Fruit fly (Drosophila melanogaster) whole organism, prepupa: ENCODE results near the gene dmrt11E.

Experiments used
- Blimp-1 ChIP-seq: fragments of 200-800 bp; sonication (Bioruptor generic); optimal IDR thresholded peaks from 3 replicates; lab custom pipeline; 2017; ENCODE audit warnings: missing biosample characterization, missing genetic modification characterization, mild to moderate bottlenecking, moderate library complexity, missing genetic modification reagents
- CG10669 ChIP-seq: fragments of 200-800 bp; sonication (Bioruptor generic); optimal IDR thresholded peaks from 3 replicates; lab custom pipeline; 2018; ENCODE audit warnings: missing biosample characterization, mild to moderate bottlenecking, missing genetic modification characterization, moderate library complexity
- CG11762 ChIP-seq: fragments of 200-800 bp; sonication (Bioruptor generic); optimal IDR thresholded peaks from 3 replicates; lab custom pipeline; 2016; ENCODE audit warnings: missing biosample characterization, missing genetic modification characterization; ENCODE audit not compliant: insufficient read depth
- CG11902 ChIP-seq: fragments of 200-800 bp; sonication (Bioruptor generic); optimal IDR thresholded peaks from 3 replicates; lab custom pipeline; 2016; ENCODE audit warnings: missing biosample characterization, missing genetic modification characterization
- CG15336 ChIP-seq: fragments of 200-800 bp; sonication (Bioruptor generic); IDR thresholded peaks from 2 replicates; pipeline ENCODE4 v1.3.6; 2022; ENCODE audit warnings: missing biosample characterization, missing genetic modification characterization
- CG1621 ChIP-seq: fragments of 200-800 bp; sonication (Bioruptor generic); optimal IDR thresholded peaks from 3 replicates; lab custom pipeline; 2018; ENCODE audit warnings: missing biosample characterization, mild to moderate bottlenecking, missing genetic modification characterization
- CG31627 ChIP-seq: fragments of 200-800 bp; sonication (Bioruptor generic); optimal IDR thresholded peaks from 3 replicates; lab custom pipeline; 2016; ENCODE audit warnings: missing biosample characterization, missing genetic modification characterization
- CG32006 ChIP-seq: fragments of 200-800 bp; sonication (Bioruptor generic); optimal IDR thresholded peaks from 3 replicates; lab custom pipeline; 2017; ENCODE audit warnings: missing biosample characterization, mild to moderate bottlenecking, missing genetic modification characterization
- CG34406 ChIP-seq: fragments of 200-800 bp; sonication (Bioruptor generic); optimal IDR thresholded peaks from 3 replicates; lab custom pipeline; 2016; ENCODE audit warnings: missing biosample characterization, missing genetic modification characterization
- CG3919 ChIP-seq: fragments of 200-800 bp; sonication (Bioruptor generic); optimal IDR thresholded peaks from 3 replicates; lab custom pipeline; 2016; ENCODE audit warnings: missing biosample characterization, missing genetic modification characterization
- CG6163 ChIP-seq: fragments of 200-800 bp; sonication (Bioruptor generic); IDR thresholded peaks from 3 replicates; pipeline ENCODE4 v1.3.6; 2022; ENCODE audit warnings: missing biosample characterization, missing genetic modification characterization
- CG6276 ChIP-seq: fragments of 200-800 bp; sonication (Bioruptor generic); optimal IDR thresholded peaks from 2 replicates; lab custom pipeline; 2017; ENCODE audit warnings: missing biosample characterization, mild to moderate bottlenecking, missing genetic modification characterization
- CG6792 ChIP-seq: fragments of 200-800 bp; sonication (Bioruptor generic); optimal IDR thresholded peaks from 3 replicates; lab custom pipeline; 2016; ENCODE audit warnings: missing biosample characterization, missing genetic modification characterization
- CG6854 ChIP-seq: fragments of 200-800 bp; sonication (Bioruptor generic); optimal IDR thresholded peaks from 2 replicates; lab custom pipeline; 2017; ENCODE audit warnings: missing biosample characterization, mild to moderate bottlenecking, missing genetic modification characterization
- CG8119 ChIP-seq: fragments of 200-800 bp; sonication (Bioruptor generic); IDR thresholded peaks from 3 replicates; pipeline ENCODE4 v1.3.6; 2022; ENCODE audit warnings: missing biosample characterization, missing genetic modification characterization
- CG8319 ChIP-seq: fragments of 200-800 bp; sonication (Bioruptor generic); optimal IDR thresholded peaks from 3 replicates; lab custom pipeline; 2016; ENCODE audit warnings: missing biosample characterization, missing genetic modification characterization
- CG9139 ChIP-seq: fragments of 200-800 bp; sonication (Bioruptor generic); optimal IDR thresholded peaks from 3 replicates; lab custom pipeline; 2017; ENCODE audit warnings: missing biosample characterization, mild to moderate bottlenecking, missing genetic modification characterization
- Eip75B ChIP-seq: fragments of 200-800 bp; sonication (Bioruptor generic); optimal IDR thresholded peaks from 3 replicates; lab custom pipeline; 2016; ENCODE audit warnings: missing biosample characterization, missing genetic modification characterization
- Eip93F ChIP-seq: fragments of 200-800 bp; sonication (Bioruptor generic); optimal IDR thresholded peaks from 2 replicates; lab custom pipeline; 2016; ENCODE audit warnings: missing biosample characterization, mild to moderate bottlenecking, missing genetic modification characterization
- Ets21C ChIP-seq: fragments of 200-800 bp; sonication (Bioruptor generic); optimal IDR thresholded peaks from 3 replicates; lab custom pipeline; 2016; ENCODE audit warnings: missing biosample characterization, missing genetic modification characterization
- Ets96B ChIP-seq: fragments of 200-800 bp; optimal IDR thresholded peaks from 2 replicates; lab custom pipeline; 2019; ENCODE audit warnings: missing biosample characterization, mild to moderate bottlenecking, missing genetic modification characterization, moderate library complexity
- Hr38 ChIP-seq: sonication (Bioruptor generic); optimal IDR thresholded peaks from 2 replicates; lab custom pipeline; 2016; ENCODE audit warnings: missing biosample characterization, missing genetic modification characterization
- Hr39 ChIP-seq: fragments of 200-800 bp; sonication (Bioruptor generic); optimal IDR thresholded peaks from 2 replicates; lab custom pipeline; 2016; ENCODE audit warnings: missing biosample characterization, missing genetic modification characterization
- Hr4 ChIP-seq: fragments of 200-800 bp; sonication (Bioruptor generic); optimal IDR thresholded peaks from 3 replicates; lab custom pipeline; 2016; ENCODE audit warnings: missing biosample characterization, missing genetic modification characterization
- Sox102F ChIP-seq: fragments of 200-800 bp; sonication (Bioruptor generic); optimal IDR thresholded peaks from 2 replicates; lab custom pipeline; 2016; ENCODE audit warnings: missing biosample characterization, mild to moderate bottlenecking, missing genetic modification characterization
- Sox15 ChIP-seq: fragments of 200-800 bp; sonication (Bioruptor generic); optimal IDR thresholded peaks from 3 replicates; lab custom pipeline; 2016; ENCODE audit warnings: missing biosample characterization, missing genetic modification characterization
- achi ChIP-seq: fragments of 200-800 bp; sonication (Bioruptor generic); optimal IDR thresholded peaks from 3 replicates; lab custom pipeline; 2016; ENCODE audit warnings: missing biosample characterization, missing genetic modification characterization
- acj6 ChIP-seq: fragments of 200-800 bp; sonication (Bioruptor generic); optimal IDR thresholded peaks from 3 replicates; lab custom pipeline; 2016; ENCODE audit warnings: missing biosample characterization, missing genetic modification characterization
- cyc ChIP-seq: fragments of 200-800 bp; sonication (Bioruptor generic); optimal IDR thresholded peaks from 3 replicates; lab custom pipeline; 2016; ENCODE audit warnings: missing biosample characterization, missing genetic modification characterization
- dac ChIP-seq: fragments of 200-800 bp; sonication (Bioruptor generic); optimal IDR thresholded peaks from 2 replicates; lab custom pipeline; 2017; ENCODE audit warnings: missing biosample characterization, mild to moderate bottlenecking, missing genetic modification characterization
- dsx ChIP-seq: fragments of 200-800 bp; optimal IDR thresholded peaks from 3 replicates; lab custom pipeline; 2019; ENCODE audit warnings: missing biosample characterization, mild to moderate bottlenecking, missing genetic modification characterization, moderate library complexity; ENCODE audit not compliant: poor library complexity, severe bottlenecking
- eg ChIP-seq: fragments of 200-800 bp; sonication (Bioruptor generic); IDR thresholded peaks from 3 replicates; pipeline ENCODE4 v1.3.6; 2022; ENCODE audit warnings: missing biosample characterization, missing genetic modification characterization
- esn ChIP-seq: fragments of 200-800 bp; sonication (Bioruptor generic); optimal IDR thresholded peaks from 2 replicates; lab custom pipeline; 2016; ENCODE audit warnings: missing biosample characterization, mild to moderate bottlenecking, missing genetic modification characterization, moderate library complexity
- fd59A ChIP-seq: fragments of 200-800 bp; sonication (Bioruptor generic); optimal IDR thresholded peaks from 2 replicates; lab custom pipeline; 2017; ENCODE audit warnings: missing biosample characterization, mild to moderate bottlenecking, missing genetic modification characterization, missing genetic modification reagents
- fd85E ChIP-seq: fragments of 200-800 bp; sonication (Bioruptor generic); optimal IDR thresholded peaks from 3 replicates; lab custom pipeline; 2016; ENCODE audit warnings: missing biosample characterization, missing genetic modification characterization
- fkh ChIP-seq: fragments of 200-800 bp; sonication (Bioruptor generic); optimal IDR thresholded peaks from 3 replicates; lab custom pipeline; 2017; ENCODE audit warnings: missing biosample characterization, mild to moderate bottlenecking, missing genetic modification characterization, moderate library complexity
- lz ChIP-seq: fragments of 200-800 bp; sonication (Bioruptor generic); optimal IDR thresholded peaks from 3 replicates; lab custom pipeline; 2016; ENCODE audit warnings: missing biosample characterization, missing genetic modification characterization
- pdm3 ChIP-seq: fragments of 200-800 bp; sonication (Bioruptor generic); optimal IDR thresholded peaks from 3 replicates; lab custom pipeline; 2016; ENCODE audit warnings: missing biosample characterization, missing genetic modification characterization
- salr ChIP-seq, 2 experiments: fragments of 200-800 bp; sonication (Bioruptor generic); optimal IDR thresholded peaks; 3 replicates each; lab custom pipeline; 2016 to 2018; ENCODE audit warnings: missing biosample characterization in 2 of 2, missing genetic modification characterization in 2 of 2, mild to moderate bottlenecking in 1 of 2
- spab ChIP-seq: fragments of 200-800 bp; sonication (Bioruptor generic); optimal IDR thresholded peaks from 2 replicates; lab custom pipeline; 2017; ENCODE audit warnings: missing biosample characterization, mild to moderate bottlenecking, missing genetic modification characterization, missing genetic modification reagents
- svp ChIP-seq: fragments of 200-800 bp; sonication (Bioruptor generic); peaks from one replicate; lab custom pipeline; 2016; ENCODE audit warnings: missing biosample characterization, missing genetic modification characterization
- topi ChIP-seq: fragments of 200-800 bp; sonication (Bioruptor generic); optimal IDR thresholded peaks from 3 replicates; lab custom pipeline; 2016; ENCODE audit warnings: missing biosample characterization, missing genetic modification characterization
- vri ChIP-seq: fragments of 200-800 bp; sonication (Bioruptor generic); optimal IDR thresholded peaks from 3 replicates; lab custom pipeline; 2016; ENCODE audit warnings: missing biosample characterization, mild to moderate bottlenecking, missing genetic modification characterization

The dmrt11E gene

dm6 chrX:13394343-13394742 lies 26.4 kb downstream of the dmrt11E start (continued):
- TF ChIP-seq dsx (GFP tag; lab: Kevin White, UChicago): peak; percentile 59

dm6 chrX:13395020-13395419 lies 27.0 kb downstream of the dmrt11E start:
- no peak for TF ChIP-seq Blimp-1
- TF ChIP-seq CG6163: 0 out of 3 replicates have a peak, but pooled peaks have one; percentile 10
- no peak for TF ChIP-seq cyc (GFP tag; lab: Kevin White, UChicago)
- TF ChIP-seq Sox102F (GFP tag; lab: Kevin White, UChicago): no peak
- peak; percentile 5 for TF ChIP-seq fkh (GFP tag; lab: Kevin White, UChicago)

- TF ChIP-seq fkh (GFP tag; lab: Kevin White, UChicago): peak; percentile 39
- peak; percentile 45; the same call in 1 of the 3 replicates for TF ChIP-seq CG6163
- TF ChIP-seq acj6: no peak
- TF ChIP-seq CG6854 (GFP tag; lab: Kevin White, UChicago): peak; percentile 100
- TF ChIP-seq CG3919 (GFP tag; lab: Kevin White, UChicago): no peak
- TF ChIP-seq eg (GFP tag; lab: Robert Waterston, UW): peak; percentile 62; the same call in 2 of the 3 replicates
These were observed 28.0 kb downstream of the dmrt11E start for dm6 chrX:13395988-13396377.

dm6 chrX:13396378-13397099 lies 28.5 kb downstream of the dmrt11E start, which contains the start of gene Bcat:
Gene Bcat, plus strand, starts transcription at chrX:13396899.
- TF ChIP-seq pdm3 (GFP tag; lab: Kevin White, UChicago) (peak; percentile 64), CG8319 (GFP tag; lab: Kevin White, UChicago) (peak; percentile 25), spab (GFP tag; lab: Kevin White, UChicago) (peak; percentile 43), dac (GFP tag; lab: Kevin White, UChicago) (peak; percentile 42), CG6792 (GFP tag; lab: Kevin White, UChicago) (peak; percentile 64), CG8119 (GFP tag; lab: Robert Waterston, UW) (peak; percentile 38; the same call in 2 of the 3 replicates), achi (GFP tag; lab: Kevin White, UChicago) (peak; percentile 62), CG9139 (GFP tag; lab: Kevin White, UChicago) (no peak), CG11902 (GFP tag; lab: Kevin White, UChicago) (peak; percentile 46), Eip75B (GFP tag; lab: Kevin White, UChicago) (peak; percentile 28), CG31627 (GFP tag; lab: Kevin White, UChicago) (peak; percentile 60), CG34406 (GFP tag; lab: Kevin White, UChicago) (peak; percentile 80), CG11762 (GFP tag; lab: Kevin White, UChicago) (peak; percentile 40), CG6276 (GFP tag; lab: Kevin White, UChicago) (peak; percentile 78), Hr4 (GFP tag; lab: Kevin White, UChicago) (peak; percentile 65), salr (GFP tag; optimal IDR thresholded peaks at IDR 0.05; lab: Kevin White, UChicago) (peak in 1 of 2 experiments; percentile 70), Blimp-1 (peak; percentile 57), CG1621 (peak; percentile 14), svp (GFP tag; lab: Kevin White, UChicago) (peak; percentile 87), fd59A (GFP tag; lab: Kevin White, UChicago) (peak; percentile 10), Sox102F (GFP tag; lab: Kevin White, UChicago) (peak; percentile 69), dsx (GFP tag; lab: Kevin White, UChicago) (peak; percentile 26), CG15336 (peak; percentile 38; the same call in 1 of the 2 replicates), CG3919 (GFP tag; lab: Kevin White, UChicago) (peak; percentile 55), vri (GFP tag; lab: Kevin White, UChicago) (peak; percentile 49), topi (GFP tag; lab: Kevin White, UChicago) (peak; percentile 66), esn (GFP tag; lab: Kevin White, UChicago) (peak; percentile 84), Ets21C (GFP tag; lab: Kevin White, UChicago) (peak; percentile 47), Sox15 (GFP tag; lab: Kevin White, UChicago) (peak; percentile 72), CG32006 (GFP tag; lab: Kevin White, UChicago) (peak; percentile 87), Hr39 (GFP tag; lab: Kevin White, UChicago) (peak; percentile 67), Ets96B (tag; lab: Kevin White, UChicago) (peak; percentile 26), Hr38 (GFP tag; lab: Kevin White, UChicago) (no peak), fd85E (GFP tag; lab: Kevin White, UChicago) (no peak), lz (peak; percentile 66), cyc (GFP tag; lab: Kevin White, UChicago) (peak; percentile 60), Eip93F (GFP tag; lab: Kevin White, UChicago) (no peak), fkh (GFP tag; lab: Kevin White, UChicago) (peak; percentile 4), CG10669 (GFP tag; lab: Kevin White, UChicago) (peak; percentile 43)
